Fruit fly (Drosophila melanogaster) whole organism, embryonic: Measurements from ENCODE around the gene CG43055.

ENCODE experiments used
- ATbp ChIP-seq: fragments of 200-800 bp; sonication (Bioruptor generic); optimal IDR thresholded peaks from 2 replicates; lab custom pipeline; 2017; ENCODE audit warnings: missing biosample characterization, mild to moderate bottlenecking, missing genetic modification characterization, missing genetic modification reagents
- BEAF-32 ChIP-seq: fragments of 200-800 bp; sonication (Bioruptor generic); optimal IDR thresholded peaks from 3 replicates; lab custom pipeline; 2017; ENCODE audit warnings: missing biosample characterization, missing genetic modification characterization, mild to moderate bottlenecking, moderate library complexity, missing genetic modification reagents
- Bgb ChIP-seq: fragments of 200-800 bp; sonication (Bioruptor generic); IDR thresholded peaks from 2 replicates; pipeline ENCODE4 v1.3.6; 2022; ENCODE audit warnings: missing biosample characterization, missing genetic modification characterization; ENCODE audit not compliant: partially characterized antibody
- Blimp-1 ChIP-seq: fragments of 200-800 bp; sonication (Bioruptor generic); optimal IDR thresholded peaks from 3 replicates; lab custom pipeline; 2018; ENCODE audit warnings: missing biosample characterization, missing genetic modification characterization, mild to moderate bottlenecking, moderate library complexity, missing genetic modification reagents
- CG10274 ChIP-seq: fragments of 200-800 bp; sonication (Bioruptor generic); optimal IDR thresholded peaks from 3 replicates; lab custom pipeline; 2017; ENCODE audit warnings: missing biosample characterization, mild to moderate bottlenecking, missing genetic modification characterization
- CG10654 ChIP-seq: fragments of 200-800 bp; sonication (Bioruptor generic); optimal IDR thresholded peaks from 2 replicates; lab custom pipeline; 2016; ENCODE audit warnings: missing biosample characterization, missing genetic modification characterization
- CG10959 ChIP-seq: fragments of 200-800 bp; sonication (Bioruptor generic); IDR thresholded peaks from 2 replicates; pipeline ENCODE4 v1.3.6; 2022; ENCODE audit warnings: missing biosample characterization, missing genetic modification characterization
- CG11696 ChIP-seq: fragments of 200-800 bp; sonication (Bioruptor generic); IDR thresholded peaks from 2 replicates; pipeline ENCODE4 v1.3.6; 2022; ENCODE audit warnings: missing biosample characterization, missing genetic modification characterization
- CG12104 ChIP-seq: fragments of 200-800 bp; sonication (Bioruptor generic); optimal IDR thresholded peaks from 3 replicates; lab custom pipeline; 2016; ENCODE audit warnings: missing biosample characterization, missing genetic modification characterization
- CG14710 ChIP-seq: fragments of 200-800 bp; sonication (Bioruptor generic); optimal IDR thresholded peaks from 3 replicates; lab custom pipeline; 2019; ENCODE audit warnings: missing biosample characterization, mild to moderate bottlenecking, missing genetic modification characterization, moderate library complexity
- CG15696 ChIP-seq: fragments of 200-800 bp; sonication (Bioruptor generic); optimal IDR thresholded peaks from 2 replicates; lab custom pipeline; 2019; ENCODE audit warnings: missing biosample characterization, mild to moderate bottlenecking, missing genetic modification characterization, moderate library complexity
- CG16863 ChIP-seq: fragments of 200-800 bp; sonication (Bioruptor generic); optimal IDR thresholded peaks from 3 replicates; lab custom pipeline; 2016; ENCODE audit warnings: missing biosample characterization, missing genetic modification characterization
- CG18599 ChIP-seq: fragments of 200-800 bp; sonication (Bioruptor generic); optimal IDR thresholded peaks from 3 replicates; lab custom pipeline; 2017; ENCODE audit warnings: missing biosample characterization, missing genetic modification characterization, mild to moderate bottlenecking, moderate library complexity, missing genetic modification reagents
- CG31365 ChIP-seq: fragments of 200-800 bp; sonication (Bioruptor generic); optimal IDR thresholded peaks from 2 replicates; lab custom pipeline; 2018; ENCODE audit warnings: missing biosample characterization, mild to moderate bottlenecking, missing genetic modification characterization
- CG6683 ChIP-seq: fragments of 200-800 bp; sonication (Bioruptor generic); optimal IDR thresholded peaks from 2 replicates; lab custom pipeline; 2017; ENCODE audit warnings: missing biosample characterization, mild to moderate bottlenecking, missing genetic modification characterization, missing genetic modification reagents
- CG6765 ChIP-seq: fragments of 200-800 bp; sonication (Bioruptor generic); optimal IDR thresholded peaks from 3 replicates; lab custom pipeline; 2017; ENCODE audit warnings: missing biosample characterization, mild to moderate bottlenecking, missing genetic modification characterization
- CG7556 ChIP-seq: fragments of 200-800 bp; sonication (Bioruptor generic); optimal IDR thresholded peaks from 2 replicates; lab custom pipeline; 2017; ENCODE audit warnings: missing biosample characterization, mild to moderate bottlenecking, missing genetic modification characterization
- Dbx ChIP-seq: fragments of 200-800 bp; sonication (Bioruptor generic); IDR thresholded peaks from 3 replicates; pipeline ENCODE4 v1.3.6; 2022; ENCODE audit warnings: missing biosample characterization, missing genetic modification characterization
- Eip74EF ChIP-seq, 2 experiments: fragments of 200-800 bp in 1 of 2; fragments of >200 bp in 1 of 2; sonication (Bioruptor generic) in 1 of 2; optimal IDR thresholded peaks; 2 replicates each; lab custom pipeline; 2017 to 2019; ENCODE audit warnings: missing biosample characterization in 2 of 2, missing genetic modification characterization in 2 of 2, mild to moderate bottlenecking in 1 of 2, moderate library complexity in 1 of 2
- Med ChIP-seq: fragments of 200-800 bp; sonication (Bioruptor generic); peaks from one replicate; lab custom pipeline; 2016; ENCODE audit warnings: missing biosample characterization, missing genetic modification characterization, mild to moderate bottlenecking, inconsistent platforms, moderate library complexity
- Pdp1 ChIP-seq, 2 experiments: fragments of 200-800 bp; sonication (Bioruptor generic); optimal IDR thresholded peaks; 3 replicates each; lab custom pipeline; 2016; ENCODE audit warnings: missing biosample characterization in 2 of 2, missing genetic modification characterization in 2 of 2, mild to moderate bottlenecking in 1 of 2, moderate library complexity in 1 of 2
- Rx ChIP-seq: fragments of 200-800 bp; sonication (Bioruptor generic); IDR thresholded peaks from 2 replicates; pipeline ENCODE4 v1.3.6; 2022; ENCODE audit warnings: missing biosample characterization, missing genetic modification characterization
- Sox102F ChIP-seq: fragments of 200-800 bp; sonication (Bioruptor generic); optimal IDR thresholded peaks from 2 replicates; lab custom pipeline; 2018; ENCODE audit warnings: missing biosample characterization, mild to moderate bottlenecking, missing genetic modification characterization, moderate library complexity
- Usf ChIP-seq: fragments of 200-800 bp; sonication (Bioruptor generic); optimal IDR thresholded peaks from 2 replicates; lab custom pipeline; 2017; ENCODE audit warnings: missing genotype, missing biosample characterization, missing genetic modification characterization
- Xrp1 ChIP-seq: fragments of 200-800 bp; sonication (Bioruptor generic); IDR thresholded peaks from 2 replicates; pipeline ENCODE4 v1.3.6; 2022; ENCODE audit warnings: missing biosample characterization, missing genetic modification characterization
- abd-A ChIP-seq: fragments of 200-800 bp; sonication (Bioruptor generic); optimal IDR thresholded peaks from 3 replicates; lab custom pipeline; 2019; ENCODE audit warnings: missing biosample characterization, mild to moderate bottlenecking, missing genetic modification characterization, moderate library complexity
- ara ChIP-seq: fragments of 200-800 bp; sonication (Bioruptor generic); IDR thresholded peaks from 2 replicates; pipeline ENCODE4 v1.3.6; 2022; ENCODE audit warnings: missing biosample characterization, missing genetic modification characterization
- ase ChIP-seq: fragments of 200-800 bp; sonication (Bioruptor generic); IDR thresholded peaks from 3 replicates; pipeline ENCODE4 v1.3.6; 2022; ENCODE audit warnings: missing biosample characterization, missing genetic modification characterization
- bab2 ChIP-seq: fragments of 200-800 bp; sonication (Bioruptor generic); optimal IDR thresholded peaks from 2 replicates; lab custom pipeline; 2016; ENCODE audit warnings: missing biosample characterization, missing genetic modification characterization
- bcd ChIP-seq: fragments of 200-800 bp; sonication (Bioruptor generic); optimal IDR thresholded peaks from 2 replicates; lab custom pipeline; 2017; ENCODE audit warnings: missing biosample characterization, mild to moderate bottlenecking, missing genetic modification characterization
- chinmo ChIP-seq: fragments of 200-800 bp; sonication (Bioruptor generic); IDR thresholded peaks from 4 replicates; pipeline ENCODE4 v1.3.6; 2022; ENCODE audit warnings: missing biosample characterization, missing genetic modification characterization; ENCODE audit not compliant: partially characterized antibody
- dan ChIP-seq: fragments of 200-800 bp; sonication (Bioruptor generic); IDR thresholded peaks from 2 replicates; pipeline ENCODE4 v1.3.6; 2022; ENCODE audit warnings: missing biosample characterization, missing genetic modification characterization
- dysf ChIP-seq: fragments of 200-800 bp; sonication (Bioruptor generic); IDR thresholded peaks from 3 replicates; pipeline ENCODE4 v1.3.6; 2022; ENCODE audit warnings: missing biosample characterization, missing genetic modification characterization
- eyg ChIP-seq: fragments of 200-800 bp; sonication (Bioruptor generic); optimal IDR thresholded peaks from 3 replicates; lab custom pipeline; 2016; ENCODE audit warnings: missing biosample characterization, missing genetic modification characterization
- fd102C ChIP-seq: fragments of 200-800 bp; sonication (Bioruptor generic); optimal IDR thresholded peaks from 2 replicates; lab custom pipeline; 2018; ENCODE audit warnings: missing biosample characterization, mild to moderate bottlenecking, missing genetic modification characterization, moderate library complexity
- insv ChIP-seq, 2 experiments: fragments of 200-800 bp; sonication (Bioruptor generic); optimal IDR thresholded peaks; 3 replicates each; lab custom pipeline; 2016 to 2018; ENCODE audit warnings: missing biosample characterization in 2 of 2, missing genetic modification characterization in 2 of 2
- inv ChIP-seq: fragments of 200-800 bp; sonication (Bioruptor generic); IDR thresholded peaks from 2 replicates; pipeline ENCODE4 v1.3.6; 2022; ENCODE audit warnings: missing biosample characterization, missing genetic modification characterization; ENCODE audit not compliant: partially characterized antibody
- knrl ChIP-seq: fragments of 200-800 bp; sonication (Bioruptor generic); IDR thresholded peaks from 3 replicates; pipeline ENCODE4 v1.3.6; 2022; ENCODE audit warnings: missing biosample characterization, missing genetic modification characterization; ENCODE audit not compliant: partially characterized antibody
- lola ChIP-seq, 3 experiments: fragments of >200 bp in 2 of 3; fragments of 200-800 bp in 1 of 3; sonication (Bioruptor generic) in 1 of 3; optimal IDR thresholded peaks; 2 replicates each; lab custom pipeline; 2017 to 2019; ENCODE audit warnings: missing biosample characterization in 3 of 3, missing genetic modification characterization in 3 of 3, mild to moderate bottlenecking in 1 of 3, moderate library complexity in 1 of 3
- pan ChIP-seq, 4 experiments: fragments of >200 bp in 3 of 4; fragments of 200-800 bp in 1 of 4; sonication (Bioruptor generic) in 1 of 4; optimal IDR thresholded peaks in 3 of 4; IDR thresholded peaks in 1 of 4; 2 replicates each; pipeline versions ENCODE4 v1.3.6 to Lab custom; 2017 to 2022; ENCODE audit warnings: missing biosample characterization in 2 of 4, missing genetic modification characterization in 2 of 4, mixed read lengths in 1 of 4
- pho ChIP-seq: fragments of 200-800 bp; sonication (Bioruptor generic); optimal IDR thresholded peaks from 2 replicates; lab custom pipeline; 2016; ENCODE audit warnings: missing biosample characterization, missing genetic modification characterization
- ro ChIP-seq: fragments of 200-800 bp; sonication (Bioruptor generic); IDR thresholded peaks from 2 replicates; pipeline ENCODE4 v1.3.6; 2022; ENCODE audit warnings: missing biosample characterization, missing genetic modification characterization
- sim ChIP-seq: fragments of 200-800 bp; sonication (Bioruptor generic); IDR thresholded peaks from 2 replicates; pipeline ENCODE4 v1.3.6; 2022; ENCODE audit warnings: missing biosample characterization, missing genetic modification characterization
- sima ChIP-seq: fragments of 200-800 bp; sonication (Bioruptor generic); optimal IDR thresholded peaks from 2 replicates; lab custom pipeline; 2016; ENCODE audit warnings: missing biosample characterization, missing genetic modification characterization
- slp2 ChIP-seq: fragments of 200-800 bp; sonication (Bioruptor generic); optimal IDR thresholded peaks from 2 replicates; lab custom pipeline; 2016; ENCODE audit warnings: missing biosample characterization, missing genetic modification characterization
- vnd ChIP-seq: fragments of 200-800 bp; sonication (Bioruptor generic); IDR thresholded peaks from 3 replicates; pipeline ENCODE4 v1.3.6; 2022; ENCODE audit warnings: missing biosample characterization, missing genetic modification characterization; ENCODE audit not compliant: partially characterized antibody
- yki ChIP-seq: fragments of >200 bp; optimal IDR thresholded peaks from 3 replicates; lab custom pipeline; 2018

Gene CG43055

dm6 chr2L:4440881-4441737, 30.2 kb downstream of the CG43055 start, which contains the start of gene CG15431 (continued):
- no peak for TF ChIP-seq CG6765 (GFP tag; lab: Kevin White, UChicago)
- TF ChIP-seq yki, result no peak
- TF ChIP-seq BEAF-32 (GFP tag; lab: Kevin White, UChicago), result no peak
- TF ChIP-seq CG15696 (tag; lab: Kevin White, UChicago), result no peak
- no peak for TF ChIP-seq Usf (GFP tag; lab: Kevin White, UChicago)
- TF ChIP-seq ro (GFP tag; lab: Robert Waterston, UW), result no peak
- peak; percentile 29 for TF ChIP-seq CG12104 (GFP tag; lab: Kevin White, UChicago)
- TF ChIP-seq chinmo (GFP tag; lab: Robert Waterston, UW), result 0 out of 4 replicates have a peak, but pooled peaks have one; percentile 34
- TF ChIP-seq pho (GFP tag; lab: Kevin White, UChicago), result peak; percentile 3
- TF ChIP-seq insv (GFP tag; optimal IDR thresholded peaks at IDR 0.05; lab: Kevin White, UChicago), result no peak
- TF ChIP-seq sim (GFP tag; lab: Robert Waterston, UW), result no peak
- TF ChIP-seq CG10654 (GFP tag; lab: Kevin White, UChicago), result peak; percentile 43
- peak; percentile 52; the same call in 2 of the 3 replicates for TF ChIP-seq ase (GFP tag; lab: Robert Waterston, UW)
- TF ChIP-seq Blimp-1, result no peak
- no peak for TF ChIP-seq dan (GFP tag; lab: Robert Waterston, UW)
- TF ChIP-seq eyg (GFP tag; lab: Kevin White, UChicago), result no peak
- TF ChIP-seq Sox102F, result no peak
- TF ChIP-seq bcd (GFP tag; lab: Kevin White, UChicago), result peak; percentile 58
- TF ChIP-seq vnd, result no peak
- peak; percentile 70 for TF ChIP-seq dysf (GFP tag; lab: Robert Waterston, UW)
- no peak for TF ChIP-seq CG16863
- peak; percentile 11 to 60 for TF ChIP-seq Pdp1 (GFP tag; optimal IDR thresholded peaks at IDR 0.05; lab: Kevin White, UChicago)
- no peak for TF ChIP-seq fd102C
- no peak for TF ChIP-seq inv (GFP tag; lab: Robert Waterston, UW)
- TF ChIP-seq bab2 (GFP tag; lab: Kevin White, UChicago), result peak; percentile 33
- TF ChIP-seq abd-A (tag; lab: Kevin White, UChicago), result peak; percentile 81
- peak; percentile 67 for TF ChIP-seq Rx (GFP tag; lab: Robert Waterston, UW)
- TF ChIP-seq Bgb (GFP tag; lab: Robert Waterston, UW), result peak; percentile 49; the same call in 1 of the 2 replicates
- TF ChIP-seq ATbp (GFP tag; lab: Kevin White, UChicago), result peak; percentile 67
- peak; percentile 37 for TF ChIP-seq CG6683 (GFP tag; lab: Kevin White, UChicago)
- peak; percentile 85 for TF ChIP-seq CG18599
- peak; percentile 94 for TF ChIP-seq Med (GFP tag; lab: Kevin White, UChicago)
- no peak for TF ChIP-seq pan (optimal IDR thresholded peaks at IDR 0.05; lab: Kevin White, UChicago)
- TF ChIP-seq pan (GFP tag; optimal IDR thresholded peaks at IDR 0.05 in 1 of 2, IDR thresholded peaks at IDR 0.05 in 1 of 2), result peak in 1 of 2 experiments; percentile 78
- no peak for TF ChIP-seq ara (GFP tag; lab: Robert Waterston, UW)
- TF ChIP-seq Xrp1, result peak; percentile 57
- no peak for TF ChIP-seq lola (GFP tag; optimal IDR thresholded peaks at IDR 0.05; lab: Kevin White, UChicago)
- TF ChIP-seq CG7556, result peak; percentile 79
- TF ChIP-seq sima (GFP tag; lab: Kevin White, UChicago), result no peak
- TF ChIP-seq CG14710 (tag; lab: Kevin White, UChicago), result no peak
- peak; percentile 21 for TF ChIP-seq CG10274
- peak; percentile 13 for TF ChIP-seq slp2 (GFP tag; lab: Kevin White, UChicago)
- no peak for TF ChIP-seq CG10959 (GFP tag; lab: Robert Waterston, UW)
- TF ChIP-seq CG11696 (GFP tag; lab: Robert Waterston, UW), result no peak
- TF ChIP-seq knrl (GFP tag; lab: Robert Waterston, UW), result no peak
- peak in 1 of 2 experiments; percentile 53 for TF ChIP-seq Eip74EF (GFP tag; optimal IDR thresholded peaks at IDR 0.05; lab: Kevin White, UChicago)
- TF ChIP-seq CG31365 (tag; lab: Kevin White, UChicago), result no peak
- TF ChIP-seq Dbx (GFP tag; lab: Robert Waterston, UW), result peak; percentile 77; the same call in 2 of the 3 replicates
